Worm (Caenorhabditis elegans) whole organism, late embryonic: Measurements from ENCODE around the gene mec-14.

Experiments
- F13H6.1 ChIP-seq: sonication (generic microtip); optimal IDR thresholded peaks from 2 replicates; lab custom pipeline; 2016; ENCODE audit warnings: missing genetic modification characterization, missing compliant biosample characterization
- fkh-10 ChIP-seq: fragments of 150-350 bp; optimal IDR thresholded peaks from 2 replicates; lab custom pipeline; 2014; ENCODE audit warnings: missing biosample characterization, missing genetic modification reagents, missing genetic modification characterization

DNA sequence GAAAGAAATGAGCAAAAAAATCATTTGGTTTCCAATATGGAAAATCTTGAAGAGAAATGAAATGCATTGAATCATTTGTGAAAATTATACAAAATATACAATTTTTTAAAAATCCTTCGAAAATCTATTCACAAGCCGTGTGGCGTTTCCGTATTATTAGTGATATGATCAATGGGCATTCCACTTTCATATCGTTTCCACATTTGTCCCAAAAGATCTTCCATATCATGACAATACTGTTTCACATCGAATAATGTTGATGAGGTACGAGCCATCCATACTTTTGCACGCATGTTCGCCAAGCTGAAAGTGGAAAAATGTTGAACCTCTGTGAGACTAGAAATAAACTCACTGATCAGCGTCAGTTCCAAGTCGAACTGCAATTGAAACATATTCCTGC, 46.5 kb downstream of the mec-14 start:
- TF ChIP-seq fkh-10 (GFP tag; lab: Kevin White, UChicago): no peak
- no peak for TF ChIP-seq F13H6.1 (tag; lab: Kevin White, UChicago)
